Fruit fly (Drosophila melanogaster): ENCODE measurements around the gene CG12971.

Gene CG12971

dm6 chr3L:21382158-21382610, 25.9 kb upstream of the CG12971 start, which contains the start of gene rgn (continued):
- TF ChIP-seq HLH3B (GFP tag; IDR thresholded peaks at IDR 0.05) (peak; percentile 47; the same call in 1 of the 2 replicates), CG8359 (GFP tag; optimal IDR thresholded peaks at IDR 0.05; ENCODE audit: borderline replicate concordance) (no peak), bcd (GFP tag; optimal IDR thresholded peaks at IDR 0.05) (peak; percentile 80), pb (GFP tag; optimal IDR thresholded peaks at IDR 0.05) (peak; percentile 60), CG12659 (GFP tag; optimal IDR thresholded peaks at IDR 0.05) (peak; percentile 87), prd (optimal IDR thresholded peaks at IDR 0.05) (no peak), prd (GFP tag; IDR thresholded peaks at IDR 0.05) (peak; percentile 70), al (GFP tag; IDR thresholded peaks at IDR 0.05) (peak; percentile 79), da (GFP tag; optimal IDR thresholded peaks at IDR 0.05) (no peak), Vsx1 (GFP tag; optimal IDR thresholded peaks at IDR 0.05) (no peak), CG43689 (GFP tag; IDR thresholded peaks at IDR 0.05) (peak; percentile 34; the same call in 1 of the 2 replicates), CG17912 (GFP tag; optimal IDR thresholded peaks at IDR 0.05) (no peak), CG12104 (GFP tag; optimal IDR thresholded peaks at IDR 0.05) (peak; percentile 65), ro (GFP tag; IDR thresholded peaks at IDR 0.05) (peak; percentile 26; the same call in 1 of the 2 replicates), CG10321 (GFP tag; IDR thresholded peaks at IDR 0.05) (no peak), corto (GFP tag; optimal IDR thresholded peaks at IDR 0.05) (no peak), her (GFP tag; optimal IDR thresholded peaks at IDR 0.05) (peak; percentile 44), gro (GFP tag; optimal IDR thresholded peaks at IDR 0.05) (peak; percentile 64), CG11456 (GFP tag; IDR thresholded peaks at IDR 0.05) (peak; percentile 79), CG12299 (tag; optimal IDR thresholded peaks at IDR 0.05) (no peak), CG15479 (GFP tag; optimal IDR thresholded peaks at IDR 0.05) (no peak), CG30403 (GFP tag; optimal IDR thresholded peaks at IDR 0.05) (peak; percentile 79), ftz-f1 (GFP tag; optimal IDR thresholded peaks at IDR 0.05) (peak; percentile 7), chinmo (GFP tag; IDR thresholded peaks at IDR 0.05; ENCODE audit: partially characterized antibody) (peak; percentile 87), Pdp1 (GFP tag; optimal IDR thresholded peaks at IDR 0.05) (peak; percentile 58 to 87), Aef1 (GFP tag; IDR thresholded peaks at IDR 0.05) (peak; percentile 82), lilli (GFP tag; optimal IDR thresholded peaks at IDR 0.05) (peak; percentile 63), pnt (GFP tag; optimal IDR thresholded peaks at IDR 0.05) (peak; percentile 54), hkb (optimal IDR thresholded peaks at IDR 0.05) (no peak), hkb (GFP tag; IDR thresholded peaks at IDR 0.05) (peak; percentile 78), Nf-YB (GFP tag; optimal IDR thresholded peaks at IDR 0.05) (peak; percentile 56), ase (GFP tag; IDR thresholded peaks at IDR 0.05) (peak; percentile 60; the same call in 2 of the 3 replicates), CG15696 (tag; optimal IDR thresholded peaks at IDR 0.05) (no peak), chn (GFP tag; optimal IDR thresholded peaks at IDR 0.05) (no peak), Atf6 (GFP tag; IDR thresholded peaks at IDR 0.05) (peak; percentile 73), amos (GFP tag; IDR thresholded peaks at IDR 0.05; ENCODE audit: partially characterized antibody) (no peak; the same call in 1 of the 2 replicates), ara (GFP tag; IDR thresholded peaks at IDR 0.05) (no peak), CG10274 (GFP tag; optimal IDR thresholded peaks at IDR 0.05) (peak; percentile 23), Hmx (GFP tag; optimal IDR thresholded peaks at IDR 0.05) (no peak), so (GFP tag; IDR thresholded peaks at IDR 0.05) (peak; percentile 72; the same call in 2 of the 3 replicates), tin (GFP tag; optimal IDR thresholded peaks at IDR 0.05) (peak; percentile 65), CG4282 (GFP tag; optimal IDR thresholded peaks at IDR 0.05) (no peak), D19B (GFP tag; optimal IDR thresholded peaks at IDR 0.05) (peak; percentile 77), sisA (GFP tag; IDR thresholded peaks at IDR 0.05) (peak; percentile 29; the same call in 1 of the 2 replicates), Deaf1 (tag; optimal IDR thresholded peaks at IDR 0.05) (peak; percentile 63), sima (GFP tag; optimal IDR thresholded peaks at IDR 0.05) (no peak), CG18764 (GFP tag; optimal IDR thresholded peaks at IDR 0.05) (peak; percentile 54), CG31365 (tag; optimal IDR thresholded peaks at IDR 0.05) (no peak), CG17361 (GFP tag; IDR thresholded peaks at IDR 0.05) (peak; percentile 87), Poxn (GFP tag; IDR thresholded peaks at IDR 0.05) (peak; percentile 52; the same call in 1 of the 2 replicates), CG4360 (GFP tag; IDR thresholded peaks at IDR 0.05) (no peak), CG6854 (GFP tag; optimal IDR thresholded peaks at IDR 0.05) (peak; percentile 80)
